Worm (Caenorhabditis elegans) whole organism, late embryonic: ENCODE measurements around the gene hot-9.
"Not testable (repeated sequence)": the region's sequence is repeated elsewhere in the genome, so short reads cannot be mapped to it uniquely, and the experiment has no call there.

Experiments used
- K09A11.1 ChIP-seq: sonication (generic microtip); optimal IDR thresholded peaks from 2 replicates; lab custom pipeline; 2017; ENCODE audit warnings: antibody characterized with exemption, mild to moderate bottlenecking, missing genetic modification characterization, missing compliant biosample characterization; ENCODE audit not compliant: insufficient read depth
- Y22D7AL.16 ChIP-seq: sonication (generic microtip); optimal IDR thresholded peaks from 2 replicates; lab custom pipeline; 2016; ENCODE audit warnings: missing genetic modification characterization, missing compliant biosample characterization
- ahr-1 ChIP-seq: sonication (generic microtip); optimal IDR thresholded peaks from 2 replicates; lab custom pipeline; 2016; ENCODE audit warnings: missing genetic modification characterization, missing compliant biosample characterization
- ama-1 ChIP-seq: fragments of 150-350 bp; optimal IDR thresholded peaks from 2 replicates; lab custom pipeline; 2014
- ceh-2 ChIP-seq: sonication (generic microtip); optimal IDR thresholded peaks from 2 replicates; lab custom pipeline; 2016; ENCODE audit warnings: missing genotype, missing genetic modification characterization, missing compliant biosample characterization
- ceh-22 ChIP-seq: sonication (generic microtip); optimal IDR thresholded peaks from 2 replicates; lab custom pipeline; 2017; ENCODE audit warnings: missing biosample characterization, missing genetic modification characterization
- ceh-30 ChIP-seq: fragments of 150-350 bp; optimal IDR thresholded peaks from 2 replicates; lab custom pipeline; 2014; ENCODE audit warnings: missing biosample characterization, missing genetic modification characterization
- ceh-31 ChIP-seq: sonication (generic microtip); optimal IDR thresholded peaks from 2 replicates; lab custom pipeline; 2016; ENCODE audit warnings: missing genetic modification characterization, missing compliant biosample characterization
- ceh-48 ChIP-seq: sonication (generic microtip); optimal IDR thresholded peaks from 2 replicates; lab custom pipeline; 2016; ENCODE audit warnings: missing genetic modification characterization, inconsistent platforms, missing compliant biosample characterization
- che-1 ChIP-seq: sonication (generic microtip); optimal IDR thresholded peaks from 2 replicates; lab custom pipeline; 2016; ENCODE audit warnings: mild to moderate bottlenecking, missing genetic modification characterization, missing compliant biosample characterization
- dmd-4 ChIP-seq: sonication (generic microtip); optimal IDR thresholded peaks from 2 replicates; lab custom pipeline; 2016; ENCODE audit warnings: borderline replicate concordance, missing genetic modification characterization, missing compliant biosample characterization
- eyg-1 ChIP-seq: sonication (generic microtip); optimal IDR thresholded peaks from 2 replicates; lab custom pipeline; 2016; ENCODE audit warnings: missing genotype, missing genetic modification characterization, missing compliant biosample characterization
- fax-1 ChIP-seq: sonication (generic microtip); optimal IDR thresholded peaks from 2 replicates; lab custom pipeline; 2016; ENCODE audit warnings: missing genotype, missing genetic modification characterization, missing compliant biosample characterization
- fkh-10 ChIP-seq: fragments of 150-350 bp; optimal IDR thresholded peaks from 2 replicates; lab custom pipeline; 2014; ENCODE audit warnings: missing biosample characterization, missing genetic modification reagents, missing genetic modification characterization
- fkh-6 ChIP-seq: sonication (generic microtip); optimal IDR thresholded peaks from 2 replicates; lab custom pipeline; 2016; ENCODE audit warnings: missing genetic modification characterization, missing compliant biosample characterization
- gmeb-2 ChIP-seq: sonication (generic microtip); optimal IDR thresholded peaks from 2 replicates; lab custom pipeline; 2016; ENCODE audit warnings: missing genetic modification characterization, inconsistent platforms, missing compliant biosample characterization
- hlh-15 ChIP-seq: sonication (generic microtip); optimal IDR thresholded peaks from 2 replicates; lab custom pipeline; 2016; ENCODE audit warnings: missing genetic modification characterization, missing compliant biosample characterization
- hlh-8 ChIP-seq: sonication (generic microtip); optimal IDR thresholded peaks from 2 replicates; lab custom pipeline; 2016; ENCODE audit warnings: missing genotype, missing genetic modification characterization, missing compliant biosample characterization
- lin-11 ChIP-seq: fragments of 200-800 bp; sonication (Bioruptor generic); optimal IDR thresholded peaks from 2 replicates; lab custom pipeline; 2018; ENCODE audit warnings: mild to moderate bottlenecking, missing genetic modification characterization, missing compliant biosample characterization
- npax-4 ChIP-seq: sonication (generic microtip); optimal IDR thresholded peaks from 2 replicates; lab custom pipeline; 2016; ENCODE audit warnings: missing genetic modification characterization, missing compliant biosample characterization
- odd-2 ChIP-seq: sonication (generic microtip); optimal IDR thresholded peaks from 2 replicates; lab custom pipeline; 2017; ENCODE audit warnings: antibody characterized with exemption, mild to moderate bottlenecking, missing genetic modification characterization, missing compliant biosample characterization
- pag-3 ChIP-seq: sonication (generic microtip); optimal IDR thresholded peaks from 2 replicates; lab custom pipeline; 2016; ENCODE audit warnings: missing compliant biosample characterization, missing genetic modification characterization, borderline replicate concordance
- pha-2 ChIP-seq: sonication (generic microtip); optimal IDR thresholded peaks from 2 replicates; lab custom pipeline; 2017; ENCODE audit warnings: mild to moderate bottlenecking, missing genetic modification characterization, missing compliant biosample characterization
- pha-4 ChIP-seq: fragments of 150-350 bp; optimal IDR thresholded peaks from 2 replicates; lab custom pipeline; 2018; ENCODE audit warnings: missing biosample characterization, missing genetic modification reagents, missing genetic modification characterization
- pros-1 ChIP-seq: fragments of 150-350 bp; optimal IDR thresholded peaks from 2 replicates; lab custom pipeline; 2014; ENCODE audit warnings: missing biosample characterization, missing genetic modification reagents, missing genetic modification characterization
- ref-2 ChIP-seq: sonication (generic microtip); optimal IDR thresholded peaks from 2 replicates; lab custom pipeline; 2016; ENCODE audit warnings: missing genetic modification characterization, missing compliant biosample characterization
- rnt-1 ChIP-seq: sonication (generic microtip); optimal IDR thresholded peaks from 2 replicates; lab custom pipeline; 2016; ENCODE audit warnings: missing genetic modification characterization, missing compliant biosample characterization
- sdc-2 ChIP-seq: sonication (generic microtip); optimal IDR thresholded peaks from 2 replicates; lab custom pipeline; 2016; ENCODE audit warnings: missing genotype, missing genetic modification characterization, missing compliant biosample characterization
- sox-2 ChIP-seq: fragments of 200-800 bp; sonication (Bioruptor generic); IDR thresholded peaks from 2 replicates; pipeline ENCODE4 v1.3.6; 2022; ENCODE audit warnings: missing genetic modification reagents, missing genetic modification characterization, missing compliant biosample characterization
- syd-9 ChIP-seq: sonication (generic microtip); optimal IDR thresholded peaks from 2 replicates; lab custom pipeline; 2016; ENCODE audit warnings: mild to moderate bottlenecking, missing genetic modification characterization, moderate library complexity, missing compliant biosample characterization
- tbx-7 ChIP-seq: sonication (generic microtip); optimal IDR thresholded peaks from 2 replicates; lab custom pipeline; 2016; ENCODE audit warnings: missing genotype, missing genetic modification characterization, missing compliant biosample characterization
- unc-42 ChIP-seq: sonication (generic microtip); optimal IDR thresholded peaks from 2 replicates; lab custom pipeline; 2016; ENCODE audit warnings: missing genotype, missing genetic modification characterization, missing compliant biosample characterization
- zip-5 ChIP-seq: sonication (generic microtip); optimal IDR thresholded peaks from 2 replicates; lab custom pipeline; 2016; ENCODE audit warnings: missing genetic modification characterization, missing compliant biosample characterization
- ztf-16 ChIP-seq: sonication (generic microtip); optimal IDR thresholded peaks from 2 replicates; lab custom pipeline; 2017; ENCODE audit warnings: missing genetic modification characterization, missing compliant biosample characterization

The hot-9 gene

ce11 chrIV:5020533-5020932, 24.8 kb downstream of the hot-9 start, which contains the start of gene T28H11.8:
TSS of gene T28H11.8 (minus strand) at chrIV:5020633.
- no peak for TF ChIP-seq ref-2
- TF ChIP-seq che-1 (tag; lab: Kevin White, UChicago): no peak
- TF ChIP-seq tbx-7 (tag; lab: Kevin White, UChicago): no peak
- no peak for TF ChIP-seq lin-11
- no peak for TF ChIP-seq npax-4 (tag; lab: Kevin White, UChicago)
- no peak for TF ChIP-seq sdc-2
- TF ChIP-seq pha-2 (tag; lab: Kevin White, UChicago): no peak
- TF ChIP-seq, all 69 proteins: peak for 0

DNA sequence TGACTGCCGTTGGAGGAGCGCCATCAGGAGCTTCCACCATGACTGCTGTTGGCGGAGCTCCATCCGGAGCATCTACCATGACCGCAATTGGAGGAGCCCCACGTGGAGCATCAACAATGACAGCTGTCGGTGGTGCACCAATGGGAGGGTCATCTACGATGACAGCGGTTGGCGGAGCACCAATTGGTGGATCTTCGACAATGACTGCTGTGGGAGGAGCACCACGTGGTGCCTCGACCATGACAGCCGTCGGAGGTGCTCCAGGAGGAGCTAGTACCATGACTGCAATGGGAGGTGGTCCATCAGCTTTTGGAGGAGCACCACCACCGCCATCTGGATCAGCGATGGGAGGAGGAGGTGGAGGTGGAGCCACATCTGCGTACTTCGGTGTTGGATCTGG, 28.2 kb downstream of the hot-9 start, which contains the start of gene T28H11.7:
Gene T28H11.7, minus strand, starts transcription at position 101 of the 400 bp plus-strand sequence.
- not testable (repeated sequence) for TF ChIP-seq unc-42, eyg-1, syd-9 (tag; lab: Kevin White, UChicago)

- TF ChIP-seq ceh-22 (tag; lab: Kevin White, UChicago); ceh-2 (tag; lab: Kevin White, UChicago); lin-11: not testable (repeated sequence)
These were observed 28.8 kb downstream of the hot-9 start, which contains the start of gene ssq-4 for ce11 chrIV:5016461-5016860. TSS of gene ssq-4 (plus strand) at chrIV:5016479.

DNA sequence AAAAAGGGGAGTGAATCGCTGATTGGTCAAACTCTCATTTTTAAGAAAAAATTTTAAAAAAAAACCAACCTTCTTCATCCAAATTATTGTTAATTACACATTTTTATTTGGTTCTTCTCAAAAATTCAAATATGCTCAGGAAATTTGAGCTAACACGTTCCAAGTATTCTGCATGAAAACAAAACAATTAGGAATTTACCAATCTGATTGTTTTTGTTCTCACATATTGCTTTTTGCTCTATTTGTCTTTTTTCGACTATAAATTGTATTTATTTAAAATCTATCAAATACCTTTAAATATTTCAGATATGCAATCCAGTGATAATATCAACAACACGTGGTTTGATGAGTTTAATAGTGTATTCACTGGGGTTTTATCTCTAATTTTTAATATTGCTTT, 33.0 kb downstream of the hot-9 start, which contains the start of gene srm-1:
Gene srm-1, plus strand, starts transcription at position 301 of the 400 bp plus-strand sequence.
- TF ChIP-seq pag-3 (tag; lab: Kevin White, UChicago) (no peak), ama-1 (lab: Kevin White, UChicago) (no peak), syd-9 (tag; lab: Kevin White, UChicago) (no peak)

DNA sequence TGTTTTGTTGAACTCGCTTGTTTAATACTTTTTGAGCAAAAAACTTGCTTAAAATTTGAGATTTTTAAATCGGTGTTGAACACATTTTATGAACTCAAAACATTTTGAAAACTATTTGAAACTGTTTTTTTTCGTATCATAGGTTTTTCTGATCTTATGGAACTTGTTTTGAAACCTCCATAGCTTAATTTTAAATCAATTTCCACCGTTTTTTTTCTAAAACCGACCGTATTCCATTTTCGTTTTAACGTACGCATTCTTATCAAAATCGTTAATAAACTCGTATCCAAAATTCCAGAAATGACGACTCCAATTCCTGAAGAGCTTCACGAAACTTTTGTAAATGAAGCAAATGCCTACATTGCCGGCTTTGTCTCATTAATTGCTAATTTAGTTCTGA, 36.9 kb downstream of the hot-9 start, which contains the start of gene srm-2:
Gene srm-2, plus strand, starts transcription at position 301 of the 400 bp plus-strand sequence.
- no peak for TF ChIP-seq tbx-7 (tag; lab: Kevin White, UChicago)
- TF ChIP-seq zip-5: no peak
- TF ChIP-seq npax-4 (tag; lab: Kevin White, UChicago): no peak
- no peak for TF ChIP-seq odd-2 (tag; lab: Kevin White, UChicago)
- no peak for TF ChIP-seq hlh-15 (tag; lab: Kevin White, UChicago)
- TF ChIP-seq ztf-16 (tag; lab: Kevin White, UChicago): no peak
- no peak for TF ChIP-seq fax-1 (tag; lab: Kevin White, UChicago)
- no peak for TF ChIP-seq Y22D7AL.16 (tag; lab: Kevin White, UChicago)
- no peak for TF ChIP-seq ahr-1 (tag; lab: Kevin White, UChicago)
- no peak for TF ChIP-seq ceh-48
- no peak for TF ChIP-seq fkh-6 (tag; lab: Kevin White, UChicago)
- no peak for TF ChIP-seq sox-2 (GFP tag; lab: Robert Waterston, UW)
- TF ChIP-seq pha-4 (tag; lab: Kevin White, UChicago): no peak
- no peak for TF ChIP-seq dmd-4

- TF ChIP-seq dmd-4 (no peak), ceh-30 (tag; lab: Kevin White, UChicago) (no peak), hlh-8 (no peak), rnt-1 (tag; lab: Kevin White, UChicago) (no peak), gmeb-2 (tag; lab: Kevin White, UChicago) (no peak), K09A11.1 (no peak), ceh-31 (tag; lab: Kevin White, UChicago) (no peak), pag-3 (tag; lab: Kevin White, UChicago) (no peak), fkh-10 (GFP tag; lab: Kevin White, UChicago) (no peak), ahr-1 (tag; lab: Kevin White, UChicago) (no peak), eyg-1 (tag; lab: Kevin White, UChicago) (no peak), ref-2 (no peak), pros-1 (no peak)
These were observed 40.1 kb downstream of the hot-9 start for ce11 chrIV:5005154-5005553.
